Fruit fly (Drosophila melanogaster) whole organism, embryonic: ENCODE results near the gene Hayan.

ENCODE experiments used
- Aef1 ChIP-seq: fragments of 200-800 bp; sonication (Bioruptor generic); IDR thresholded peaks from 3 replicates; pipeline ENCODE4 v1.3.6; 2022; ENCODE audit warnings: missing biosample characterization, missing genetic modification characterization
- CG10274 ChIP-seq: fragments of 200-800 bp; sonication (Bioruptor generic); optimal IDR thresholded peaks from 3 replicates; lab custom pipeline; 2017; ENCODE audit warnings: missing biosample characterization, mild to moderate bottlenecking, missing genetic modification characterization
- CG11456 ChIP-seq: fragments of 200-800 bp; sonication (Bioruptor generic); IDR thresholded peaks from 3 replicates; pipeline ENCODE4 v1.3.6; 2022; ENCODE audit warnings: missing biosample characterization, missing genetic modification characterization
- CG11695 ChIP-seq: fragments of 200-800 bp; sonication (Bioruptor generic); IDR thresholded peaks from 3 replicates; pipeline ENCODE4 v1.3.6; 2022; ENCODE audit warnings: missing biosample characterization, missing genetic modification characterization
- CG14860 ChIP-seq: fragments of 200-800 bp; sonication (Bioruptor generic); IDR thresholded peaks from 3 replicates; pipeline ENCODE4 v1.3.6; 2022; ENCODE audit warnings: missing biosample characterization, missing genetic modification characterization; ENCODE audit not compliant: partially characterized antibody
- CG17568 ChIP-seq: fragments of 200-800 bp; sonication (Bioruptor generic); optimal IDR thresholded peaks from 2 replicates; lab custom pipeline; 2018; ENCODE audit warnings: missing biosample characterization, mild to moderate bottlenecking, missing genetic modification characterization, moderate library complexity
- CG2199 ChIP-seq: fragments of 200-800 bp; sonication (Bioruptor generic); IDR thresholded peaks from 3 replicates; pipeline ENCODE4 v1.3.6; 2022; ENCODE audit warnings: missing biosample characterization, missing genetic modification characterization
- CG3065 ChIP-seq: fragments of 200-800 bp; sonication (Bioruptor generic); optimal IDR thresholded peaks from 2 replicates; lab custom pipeline; 2016; ENCODE audit warnings: missing biosample characterization, missing genetic modification characterization
- CG3847 ChIP-seq: fragments of 200-800 bp; sonication (Bioruptor generic); IDR thresholded peaks from 2 replicates; pipeline ENCODE4 v1.3.6; 2022; ENCODE audit warnings: missing biosample characterization, missing genetic modification characterization
- CG6683 ChIP-seq: fragments of 200-800 bp; sonication (Bioruptor generic); optimal IDR thresholded peaks from 2 replicates; lab custom pipeline; 2017; ENCODE audit warnings: missing biosample characterization, mild to moderate bottlenecking, missing genetic modification characterization, missing genetic modification reagents
- CG7556 ChIP-seq: fragments of 200-800 bp; sonication (Bioruptor generic); optimal IDR thresholded peaks from 2 replicates; lab custom pipeline; 2017; ENCODE audit warnings: missing biosample characterization, mild to moderate bottlenecking, missing genetic modification characterization
- CG7963 ChIP-seq: fragments of 200-800 bp; sonication (Bioruptor generic); IDR thresholded peaks from 3 replicates; pipeline ENCODE4 v1.3.6; 2022; ENCODE audit warnings: missing biosample characterization, missing genetic modification characterization; ENCODE audit not compliant: partially characterized antibody
- CG8765 ChIP-seq: fragments of 200-800 bp; sonication (Bioruptor generic); IDR thresholded peaks from 2 replicates; pipeline ENCODE4 v1.3.6; 2022; ENCODE audit warnings: missing biosample characterization, missing genetic modification characterization
- Deaf1 ChIP-seq: fragments of 200-800 bp; optimal IDR thresholded peaks from 3 replicates; lab custom pipeline; 2019; ENCODE audit warnings: missing biosample characterization, mild to moderate bottlenecking, missing genetic modification characterization, moderate library complexity
- Dip2 ChIP-seq: fragments of 200-800 bp; sonication (Bioruptor generic); IDR thresholded peaks from 2 replicates; pipeline ENCODE4 v1.3.6; 2022; ENCODE audit warnings: missing biosample characterization, missing genetic modification characterization
- Doc2 ChIP-seq: fragments of 200-800 bp; sonication (Bioruptor generic); IDR thresholded peaks from 2 replicates; pipeline ENCODE4 v1.3.6; 2022; ENCODE audit warnings: missing biosample characterization, missing genetic modification characterization
- Dp ChIP-seq: fragments of 200-800 bp; sonication (Bioruptor generic); optimal IDR thresholded peaks from 2 replicates; lab custom pipeline; 2018; ENCODE audit warnings: missing biosample characterization, mild to moderate bottlenecking, missing genetic modification characterization, moderate library complexity
- E2f2 ChIP-seq: fragments of 200-800 bp; sonication (Bioruptor generic); IDR thresholded peaks from 2 replicates; pipeline ENCODE4 v1.3.6; 2022; ENCODE audit warnings: missing biosample characterization, missing genetic modification characterization
- Gug ChIP-seq: fragments of 200-800 bp; sonication (Bioruptor generic); IDR thresholded peaks from 4 replicates; pipeline ENCODE4 v1.3.6; 2022; ENCODE audit warnings: missing biosample characterization, missing genetic modification characterization
- H2.0 ChIP-seq: fragments of 200-800 bp; sonication (Bioruptor generic); IDR thresholded peaks from 2 replicates; pipeline ENCODE4 v1.3.6; 2022; ENCODE audit warnings: missing biosample characterization, missing genetic modification characterization
- Hand ChIP-seq: fragments of 200-800 bp; sonication (Bioruptor generic); optimal IDR thresholded peaks from 2 replicates; lab custom pipeline; 2017; ENCODE audit warnings: mild to moderate bottlenecking, missing biosample characterization, missing genetic modification reagents, missing genetic modification characterization
- HmgZ ChIP-seq: fragments of 200-800 bp; sonication (Bioruptor generic); optimal IDR thresholded peaks from 2 replicates; lab custom pipeline; 2018; ENCODE audit warnings: missing biosample characterization, mild to moderate bottlenecking, missing genetic modification characterization
- Mad ChIP-seq: fragments of 200-800 bp; sonication (Bioruptor generic); optimal IDR thresholded peaks from 2 replicates; lab custom pipeline; 2016; ENCODE audit warnings: missing biosample characterization, missing genetic modification characterization
- Poxn ChIP-seq: fragments of 200-800 bp; sonication (Bioruptor generic); IDR thresholded peaks from 2 replicates; pipeline ENCODE4 v1.3.6; 2022; ENCODE audit warnings: missing biosample characterization, missing genetic modification characterization
- Six4 ChIP-seq: fragments of 200-800 bp; sonication (Bioruptor generic); optimal IDR thresholded peaks from 2 replicates; lab custom pipeline; 2016; ENCODE audit warnings: missing biosample characterization, missing genetic modification characterization
- Sox102F ChIP-seq: fragments of 200-800 bp; sonication (Bioruptor generic); optimal IDR thresholded peaks from 2 replicates; lab custom pipeline; 2018; ENCODE audit warnings: missing biosample characterization, mild to moderate bottlenecking, missing genetic modification characterization, moderate library complexity
- ab ChIP-seq: fragments of 200-800 bp; sonication (Bioruptor generic); optimal IDR thresholded peaks from 2 replicates; lab custom pipeline; 2016; ENCODE audit warnings: missing biosample characterization, missing genetic modification characterization
- al ChIP-seq: fragments of 200-800 bp; sonication (Bioruptor generic); IDR thresholded peaks from 2 replicates; pipeline ENCODE4 v1.3.6; 2022; ENCODE audit warnings: missing biosample characterization, missing genetic modification characterization
- ase ChIP-seq: fragments of 200-800 bp; sonication (Bioruptor generic); IDR thresholded peaks from 3 replicates; pipeline ENCODE4 v1.3.6; 2022; ENCODE audit warnings: missing biosample characterization, missing genetic modification characterization
- bowl ChIP-seq: fragments of 200-800 bp; sonication (Bioruptor generic); IDR thresholded peaks from 2 replicates; pipeline ENCODE4 v1.3.6; 2022; ENCODE audit warnings: missing biosample characterization, missing genetic modification characterization
- caup ChIP-seq: fragments of 200-800 bp; sonication (Bioruptor generic); optimal IDR thresholded peaks from 3 replicates; lab custom pipeline; 2017; ENCODE audit warnings: missing biosample characterization, mild to moderate bottlenecking, missing genetic modification characterization, moderate library complexity; ENCODE audit not compliant: severe bottlenecking
- chn ChIP-seq: fragments of 200-800 bp; sonication (Bioruptor generic); optimal IDR thresholded peaks from 2 replicates; lab custom pipeline; 2016; ENCODE audit warnings: missing biosample characterization, missing genetic modification characterization
- crc ChIP-seq: fragments of 200-800 bp; sonication (Bioruptor generic); optimal IDR thresholded peaks from 2 replicates; lab custom pipeline; 2016; ENCODE audit warnings: missing biosample characterization, missing genetic modification characterization
- fd64A ChIP-seq: fragments of 200-800 bp; sonication (Bioruptor generic); optimal IDR thresholded peaks from 3 replicates; lab custom pipeline; 2018; ENCODE audit warnings: missing biosample characterization, mild to moderate bottlenecking, missing genetic modification characterization
- gro ChIP-seq: fragments of 200-800 bp; sonication (Bioruptor generic); optimal IDR thresholded peaks from 2 replicates; lab custom pipeline; 2016; ENCODE audit warnings: missing biosample characterization, missing genetic modification characterization
- hb ChIP-seq: fragments of 200-800 bp; sonication (Bioruptor generic); IDR thresholded peaks from 3 replicates; pipeline ENCODE4 v1.3.6; 2022; ENCODE audit warnings: missing biosample characterization, missing genetic modification characterization; ENCODE audit not compliant: partially characterized antibody
- her ChIP-seq: fragments of 200-800 bp; sonication (Bioruptor generic); optimal IDR thresholded peaks from 2 replicates; lab custom pipeline; 2016; ENCODE audit warnings: missing biosample characterization, missing genetic modification characterization
- lilli ChIP-seq: fragments of 200-800 bp; sonication (Bioruptor generic); optimal IDR thresholded peaks from 3 replicates; lab custom pipeline; 2016; ENCODE audit warnings: missing biosample characterization, missing genetic modification characterization
- lmd ChIP-seq: fragments of 200-800 bp; sonication (Bioruptor generic); IDR thresholded peaks from 2 replicates; pipeline ENCODE4 v1.3.6; 2022; ENCODE audit warnings: missing biosample characterization, missing genetic modification characterization
- lov ChIP-seq, 2 experiments: fragments of 200-800 bp in 1 of 2; fragments of >200 bp in 1 of 2; sonication (Bioruptor generic) in 1 of 2; IDR thresholded peaks in 1 of 2; optimal IDR thresholded peaks in 1 of 2; 2 replicates in 1 of 2; 3 replicates in 1 of 2; pipeline versions ENCODE4 v1.3.6 to Lab custom; 2017 to 2022; ENCODE audit warnings: missing biosample characterization in 1 of 2, missing genetic modification characterization in 1 of 2
- nerfin-1 ChIP-seq: fragments of 200-800 bp; sonication (Bioruptor generic); optimal IDR thresholded peaks from 3 replicates; lab custom pipeline; 2019; ENCODE audit warnings: missing biosample characterization, mild to moderate bottlenecking, missing genetic modification characterization, moderate library complexity
- nom ChIP-seq: fragments of 200-800 bp; sonication (Bioruptor generic); optimal IDR thresholded peaks from 2 replicates; lab custom pipeline; 2017; ENCODE audit warnings: missing biosample characterization, missing genetic modification characterization, mild to moderate bottlenecking, moderate library complexity, missing genetic modification reagents
- pan ChIP-seq, 4 experiments: fragments of >200 bp in 3 of 4; fragments of 200-800 bp in 1 of 4; sonication (Bioruptor generic) in 1 of 4; optimal IDR thresholded peaks in 3 of 4; IDR thresholded peaks in 1 of 4; 2 replicates each; pipeline versions ENCODE4 v1.3.6 to Lab custom; 2017 to 2022; ENCODE audit warnings: missing biosample characterization in 2 of 4, missing genetic modification characterization in 2 of 4, mixed read lengths in 1 of 4
- pita ChIP-seq: fragments of 200-800 bp; sonication (Bioruptor generic); optimal IDR thresholded peaks from 2 replicates; lab custom pipeline; 2017; ENCODE audit warnings: missing biosample characterization, mild to moderate bottlenecking, missing genetic modification characterization
- pum ChIP-seq: fragments of 200-800 bp; sonication (Bioruptor generic); optimal IDR thresholded peaks from 2 replicates; lab custom pipeline; 2016; ENCODE audit warnings: missing biosample characterization, missing genetic modification characterization
- sima ChIP-seq: fragments of 200-800 bp; sonication (Bioruptor generic); optimal IDR thresholded peaks from 2 replicates; lab custom pipeline; 2016; ENCODE audit warnings: missing biosample characterization, missing genetic modification characterization
- sisA ChIP-seq: fragments of 200-800 bp; sonication (Bioruptor generic); IDR thresholded peaks from 2 replicates; pipeline ENCODE4 v1.3.6; 2022; ENCODE audit warnings: missing biosample characterization, missing genetic modification characterization
- stwl ChIP-seq: fragments of 200-800 bp; sonication (Bioruptor generic); optimal IDR thresholded peaks from 3 replicates; lab custom pipeline; 2018; ENCODE audit warnings: missing biosample characterization, mild to moderate bottlenecking, missing genetic modification characterization, moderate library complexity
- twi ChIP-seq: fragments of 200-800 bp; optimal IDR thresholded peaks from 2 replicates; lab custom pipeline; 2019; ENCODE audit warnings: missing biosample characterization, mild to moderate bottlenecking, missing genetic modification characterization, moderate library complexity
- unpg ChIP-seq: fragments of 200-800 bp; sonication (Bioruptor generic); optimal IDR thresholded peaks from 3 replicates; lab custom pipeline; 2018; ENCODE audit warnings: missing biosample characterization, mild to moderate bottlenecking, missing genetic modification characterization, moderate library complexity
- wek ChIP-seq: fragments of 200-800 bp; sonication (Bioruptor generic); optimal IDR thresholded peaks from 3 replicates; lab custom pipeline; 2018; ENCODE audit warnings: missing biosample characterization, mild to moderate bottlenecking, missing genetic modification characterization, moderate library complexity

Hayan gene

DNA sequence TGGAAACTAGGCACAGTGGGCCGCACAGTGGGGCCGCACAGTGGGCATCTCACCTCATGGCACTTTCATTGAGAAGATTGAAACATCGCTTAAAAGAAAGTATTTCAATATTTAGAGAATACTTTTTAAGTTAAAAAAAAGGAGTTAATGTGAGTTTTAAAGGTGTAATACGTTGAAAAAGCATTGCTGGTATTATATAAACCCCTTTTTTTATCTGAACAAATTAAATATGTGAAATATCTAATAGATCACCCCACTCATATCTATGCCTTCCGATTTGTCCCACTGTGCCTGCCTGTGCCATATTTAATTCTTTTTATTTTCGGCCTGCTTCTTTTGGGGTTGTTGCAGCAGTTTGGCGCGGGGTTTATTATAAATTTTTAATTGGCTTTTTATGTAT lies 49.7 kb upstream of the Hayan start (continued):
- TF ChIP-seq nom (GFP tag; lab: Kevin White, UChicago) (no peak), wek (GFP tag; lab: Kevin White, UChicago) (no peak), lilli (GFP tag; lab: Kevin White, UChicago) (no peak), gro (no peak), crc (GFP tag; lab: Kevin White, UChicago) (no peak), CG14860 (GFP tag; lab: Robert Waterston, UW) (no peak), Aef1 (GFP tag; lab: Robert Waterston, UW) (no peak), hb (no peak), unpg (peak; percentile 34), CG6683 (GFP tag; lab: Kevin White, UChicago) (no peak), Sox102F (GFP tag; lab: Kevin White, UChicago) (peak; percentile 43), CG3065 (GFP tag; lab: Kevin White, UChicago) (no peak), chn (peak; percentile 20), her (no peak), twi (tag; lab: Kevin White, UChicago) (peak; percentile 8), pan (optimal IDR thresholded peaks at IDR 0.05; lab: Kevin White, UChicago) (no peak), pan (GFP tag; optimal IDR thresholded peaks at IDR 0.05 in 1 of 2, IDR thresholded peaks at IDR 0.05 in 1 of 2) (peak in 1 of 2 experiments; percentile 24), CG2199 (GFP tag; lab: Robert Waterston, UW) (no peak), sima (no peak), caup (no peak), al (GFP tag; lab: Robert Waterston, UW) (no peak), CG17568 (GFP tag; lab: Kevin White, UChicago) (no peak), ab (no peak), CG3847 (GFP tag; lab: Robert Waterston, UW) (0 out of 2 replicates have a peak, but pooled peaks have one; percentile 18), Gug (GFP tag; lab: Robert Waterston, UW) (no peak; the same call in 3 of the 4 replicates), Hand (GFP tag; lab: Kevin White, UChicago) (no peak), CG7963 (no peak), bowl (GFP tag; lab: Robert Waterston, UW) (no peak), stwl (no peak), CG11695 (GFP tag; lab: Robert Waterston, UW) (no peak), Six4 (GFP tag; lab: Kevin White, UChicago) (no peak), lmd (peak; percentile 37; the same call in 1 of the 2 replicates), pita (GFP tag; lab: Kevin White, UChicago) (no peak), CG7556 (peak; percentile 52), nerfin-1 (tag; lab: Kevin White, UChicago) (no peak), Dip2 (GFP tag; lab: Robert Waterston, UW) (no peak), fd64A (GFP tag; lab: Kevin White, UChicago) (no peak), CG10274 (GFP tag; lab: Kevin White, UChicago) (no peak), CG8765 (GFP tag; lab: Robert Waterston, UW) (no peak), E2f2 (GFP tag; lab: Robert Waterston, UW) (no peak), ase (no peak), Doc2 (GFP tag; lab: Robert Waterston, UW) (no peak), Poxn (GFP tag; lab: Robert Waterston, UW) (no peak), sisA (GFP tag; lab: Robert Waterston, UW) (no peak), H2.0 (GFP tag; lab: Robert Waterston, UW) (no peak), HmgZ (tag; lab: Kevin White, UChicago) (no peak), Dp (GFP tag; lab: Kevin White, UChicago) (no peak), pum (GFP tag; lab: Kevin White, UChicago) (no peak), CG11456 (GFP tag; lab: Robert Waterston, UW) (no peak), lov (optimal IDR thresholded peaks at IDR 0.05; lab: Kevin White, UChicago) (no peak), lov (GFP tag; IDR thresholded peaks at IDR 0.05; lab: Robert Waterston, UW) (no peak), Deaf1 (tag; lab: Kevin White, UChicago) (no peak), Mad (GFP tag; lab: Kevin White, UChicago) (no peak)
